Fruit fly (Drosophila melanogaster) whole organism, wandering third instar larva: ENCODE data around the gene CG13760.
A peak's percentile ranks its signal among the peaks of the same experiment; 100 is the strongest.

Experiments
- Abd-B ChIP-seq: fragments of >200 bp; optimal IDR thresholded peaks from 2 replicates; lab custom pipeline; 2017; ENCODE audit warnings: missing biosample characterization, missing genetic modification characterization
- CG32264 ChIP-seq: fragments of 200-800 bp; sonication (Bioruptor generic); optimal IDR thresholded peaks from 2 replicates; lab custom pipeline; 2016; ENCODE audit warnings: missing biosample characterization, missing genetic modification characterization
- CG9705 ChIP-seq: fragments of 200-800 bp; sonication (Bioruptor generic); optimal IDR thresholded peaks from 2 replicates; lab custom pipeline; 2018; ENCODE audit warnings: missing biosample characterization, mild to moderate bottlenecking, missing genetic modification characterization
- CrebA ChIP-seq: fragments of 200-800 bp; sonication (Bioruptor generic); optimal IDR thresholded peaks from 2 replicates; lab custom pipeline; 2016; ENCODE audit warnings: missing biosample characterization, mild to moderate bottlenecking, missing genetic modification characterization, borderline replicate concordance
- Dfd ChIP-seq: fragments of >200 bp; optimal IDR thresholded peaks from 2 replicates; lab custom pipeline; 2017; ENCODE audit warnings: missing biosample characterization, missing genetic modification characterization
- Dif ChIP-seq: fragments of 200-275, 200-300 bp; sonication (Bioruptor generic); optimal IDR thresholded peaks from 2 replicates; lab custom pipeline; 2018; ENCODE audit warnings: missing biosample characterization, missing genetic modification characterization; ENCODE audit not compliant: partially characterized antibody
- GATAd ChIP-seq: sonication (Bioruptor generic); optimal IDR thresholded peaks from 2 replicates; lab custom pipeline; 2016; ENCODE audit warnings: missing biosample characterization, missing genetic modification characterization
- HLH106 ChIP-seq: fragments of 200-800 bp; optimal IDR thresholded peaks from 3 replicates; lab custom pipeline; 2019; ENCODE audit warnings: missing biosample characterization, mild to moderate bottlenecking, missing genetic modification characterization, moderate library complexity
- Hnf4 ChIP-seq: fragments of 200-800 bp; sonication (Bioruptor generic); optimal IDR thresholded peaks from 2 replicates; lab custom pipeline; 2016; ENCODE audit warnings: missing biosample characterization, mild to moderate bottlenecking, missing genetic modification characterization
- Hr78 ChIP-seq: fragments of >200 bp; optimal IDR thresholded peaks from 2 replicates; lab custom pipeline; 2017; ENCODE audit warnings: missing biosample characterization, missing genetic modification characterization
- Hr83 ChIP-seq: fragments of 200-300 bp; sonication (Bioruptor generic); optimal IDR thresholded peaks from 2 replicates; lab custom pipeline; 2016; ENCODE audit warnings: missing biosample characterization, mild to moderate bottlenecking, missing genetic modification characterization, moderate library complexity; ENCODE audit not compliant: poor library complexity, severe bottlenecking
- Jra ChIP-seq: sonication (Bioruptor generic); optimal IDR thresholded peaks from 2 replicates; lab custom pipeline; 2016; ENCODE audit warnings: missing biosample characterization, missing genetic modification characterization
- Mio ChIP-seq: sonication (Bioruptor generic); optimal IDR thresholded peaks from 2 replicates; lab custom pipeline; 2016; ENCODE audit warnings: missing biosample characterization, missing genetic modification characterization
- Myc ChIP-seq: fragments of >200 bp; optimal IDR thresholded peaks from 2 replicates; lab custom pipeline; 2017
- N ChIP-seq: fragments of >200 bp; optimal IDR thresholded peaks from 2 replicates; lab custom pipeline; 2018; ENCODE audit warnings: missing biosample characterization, missing external identifiers, missing genetic modification characterization
- OdsH ChIP-seq: fragments of 200-800 bp; sonication (Bioruptor generic); optimal IDR thresholded peaks from 2 replicates; lab custom pipeline; 2016; ENCODE audit warnings: missing biosample characterization, mild to moderate bottlenecking, missing genetic modification characterization
- Rel ChIP-seq, 2 experiments: fragments of 200-800 bp; sonication (Bioruptor generic) in 1 of 2; optimal IDR thresholded peaks; 2 replicates in 1 of 2; 3 replicates in 1 of 2; lab custom pipeline; 2016 to 2019; ENCODE audit warnings: mild to moderate bottlenecking in 2 of 2, missing biosample characterization in 2 of 2, missing genetic modification characterization in 2 of 2, moderate library complexity in 1 of 2
- Sp1 ChIP-seq: fragments of 200-800 bp; sonication (Bioruptor generic); optimal IDR thresholded peaks from 3 replicates; lab custom pipeline; 2019; ENCODE audit warnings: missing biosample characterization, mild to moderate bottlenecking, missing genetic modification characterization, moderate library complexity
- Vsx2 ChIP-seq: fragments of 200-300, 225-300 bp; sonication (Bioruptor generic); optimal IDR thresholded peaks from 2 replicates; lab custom pipeline; 2018; ENCODE audit warnings: missing biosample characterization, missing genetic modification characterization; ENCODE audit not compliant: partially characterized antibody
- br ChIP-seq: fragments of 200-800 bp; sonication (Bioruptor generic); optimal IDR thresholded peaks from 2 replicates; lab custom pipeline; 2016; ENCODE audit warnings: missing biosample characterization, missing genetic modification characterization
- brk ChIP-seq: fragments of 200-800 bp; sonication (Bioruptor generic); optimal IDR thresholded peaks from 2 replicates; lab custom pipeline; 2016; ENCODE audit warnings: missing biosample characterization, mild to moderate bottlenecking, missing genetic modification characterization
- dl ChIP-seq, 2 experiments: fragments of 175-275, 200-275 bp in 1 of 2; fragments of 200-275 bp in 1 of 2; sonication (Bioruptor generic); optimal IDR thresholded peaks; lab custom pipeline; 2018; ENCODE audit warnings: mild to moderate bottlenecking in 2 of 2, missing biosample characterization in 2 of 2, missing genetic modification characterization in 2 of 2, moderate library complexity in 2 of 2; ENCODE audit not compliant: partially characterized antibody in 2 of 2, insufficient read depth in 1 of 2
- dmrt93B ChIP-seq: fragments of 200-800 bp; sonication (Bioruptor generic); optimal IDR thresholded peaks from 2 replicates; lab custom pipeline; 2018; ENCODE audit warnings: missing biosample characterization, mild to moderate bottlenecking, missing genetic modification characterization
- dsf ChIP-seq: sonication (Bioruptor generic); optimal IDR thresholded peaks from 2 replicates; lab custom pipeline; 2016; ENCODE audit warnings: missing biosample characterization, missing genetic modification characterization, borderline replicate concordance
- ey ChIP-seq: fragments of 200-800 bp; sonication (Bioruptor generic); optimal IDR thresholded peaks from 2 replicates; lab custom pipeline; 2016; ENCODE audit warnings: missing biosample characterization, missing genetic modification characterization
- foxo ChIP-seq, 2 experiments: fragments of 200-800 bp; sonication (Bioruptor generic); optimal IDR thresholded peaks; 2 replicates in 1 of 2; 3 replicates in 1 of 2; lab custom pipeline; 2016 to 2017; ENCODE audit warnings: missing biosample characterization in 2 of 2, missing genetic modification characterization in 2 of 2
- fru ChIP-seq: fragments of 200-800 bp; sonication (Bioruptor generic); optimal IDR thresholded peaks from 3 replicates; lab custom pipeline; 2016; ENCODE audit warnings: missing biosample characterization, mild to moderate bottlenecking, missing genetic modification characterization
- h ChIP-seq: fragments of 200-800 bp; sonication (Bioruptor generic); optimal IDR thresholded peaks from 3 replicates; lab custom pipeline; 2016; ENCODE audit warnings: missing biosample characterization, mild to moderate bottlenecking, missing genetic modification characterization
- jim ChIP-seq: fragments of 175-275, 200-325 bp; sonication (Bioruptor generic); optimal IDR thresholded peaks from 2 replicates; lab custom pipeline; 2016; ENCODE audit warnings: missing biosample characterization, mild to moderate bottlenecking, missing genetic modification characterization
- lola ChIP-seq: fragments of >200 bp; optimal IDR thresholded peaks from 2 replicates; lab custom pipeline; 2017; ENCODE audit warnings: missing biosample characterization, missing genetic modification characterization
- pan ChIP-seq: fragments of >200 bp; optimal IDR thresholded peaks from 2 replicates; lab custom pipeline; 2017
- psq ChIP-seq: fragments of 200-800 bp; sonication (Bioruptor generic); optimal IDR thresholded peaks from 3 replicates; lab custom pipeline; 2017; ENCODE audit warnings: missing biosample characterization, mild to moderate bottlenecking, missing genetic modification characterization, moderate library complexity
- rgr ChIP-seq: fragments of 200-800 bp; sonication (Bioruptor generic); optimal IDR thresholded peaks from 3 replicates; lab custom pipeline; 2016; ENCODE audit warnings: missing biosample characterization, mild to moderate bottlenecking, missing genetic modification characterization
- sage ChIP-seq: fragments of 200-800 bp; sonication (Bioruptor generic); optimal IDR thresholded peaks from 2 replicates; lab custom pipeline; 2016; ENCODE audit warnings: missing biosample characterization, mild to moderate bottlenecking, missing genetic modification characterization
- sv ChIP-seq: fragments of 200-800 bp; sonication (Bioruptor generic); optimal IDR thresholded peaks from 3 replicates; lab custom pipeline; 2016; ENCODE audit warnings: missing biosample characterization, missing genetic modification characterization
- tai ChIP-seq: sonication (Bioruptor generic); optimal IDR thresholded peaks from 2 replicates; lab custom pipeline; 2016; ENCODE audit warnings: missing biosample characterization, missing genetic modification characterization
- usp ChIP-seq: fragments of >200 bp; optimal IDR thresholded peaks from 2 replicates; lab custom pipeline; 2017; ENCODE audit warnings: missing biosample characterization, missing genetic modification characterization
- woc ChIP-seq: sonication (Bioruptor generic); optimal IDR thresholded peaks from 2 replicates; lab custom pipeline; 2016; ENCODE audit warnings: missing biosample characterization, mild to moderate bottlenecking, missing genetic modification characterization

Gene CG13760

DNA sequence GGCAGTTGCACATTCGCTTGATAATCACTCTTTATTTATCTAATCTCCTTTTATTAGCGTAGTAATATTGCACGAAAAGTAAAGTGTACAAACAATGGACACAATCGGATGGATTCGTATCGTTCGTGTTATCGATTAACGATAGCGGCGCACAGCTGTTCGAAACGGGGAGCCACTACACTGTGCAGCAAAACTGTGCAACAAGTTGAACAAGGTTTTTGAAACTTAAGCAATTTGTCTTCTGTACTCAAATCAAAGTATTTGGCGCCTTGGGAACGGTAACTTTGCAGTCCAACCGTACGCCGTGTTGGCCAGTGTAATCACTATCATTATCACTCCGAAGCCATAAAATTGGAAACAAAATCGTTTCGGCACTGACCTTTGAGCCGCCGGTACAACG lies 34.2 kb upstream of the CG13760 start, which contains the start of the genes Tsp3A and Seipin:
Gene Tsp3A (minus strand): TSS at position 88 of the 400 bp plus-strand sequence.
Gene Seipin (plus strand): TSS at position 149 of the 400 bp plus-strand sequence.
- no peak for TF ChIP-seq dl (GFP tag; optimal IDR thresholded peaks at IDR 0.05; lab: Kevin White, UChicago; ENCODE audit: insufficient read depth in 1 of 2, partially characterized antibody in 2 of 2)
- TF ChIP-seq sage (GFP tag; lab: Kevin White, UChicago): no peak
- TF ChIP-seq Myc: no peak
- TF ChIP-seq CG32264: peak; percentile 62
- TF ChIP-seq foxo (GFP tag; optimal IDR thresholded peaks at IDR 0.05; lab: Kevin White, UChicago): peak; percentile 65 to 90
- TF ChIP-seq lola (GFP tag; lab: Kevin White, UChicago): no peak
- TF ChIP-seq tai (GFP tag; lab: Kevin White, UChicago): no peak
- no peak for TF ChIP-seq dmrt93B (GFP tag; lab: Kevin White, UChicago)
- TF ChIP-seq GATAd (GFP tag; lab: Kevin White, UChicago): no peak
- TF ChIP-seq Mio (GFP tag; lab: Kevin White, UChicago): peak; percentile 70
- TF ChIP-seq fru (GFP tag; lab: Kevin White, UChicago): peak; percentile 89
- no peak for TF ChIP-seq dsf (GFP tag; lab: Kevin White, UChicago)
- TF ChIP-seq Rel (GFP tag; optimal IDR thresholded peaks at IDR 0.05; lab: Kevin White, UChicago): peak; percentile 54
- TF ChIP-seq Rel (tag; optimal IDR thresholded peaks at IDR 0.05; lab: Kevin White, UChicago): peak; percentile 96
- no peak for TF ChIP-seq CrebA (GFP tag; lab: Kevin White, UChicago)
- TF ChIP-seq pan (lab: Kevin White, UChicago): no peak
- TF ChIP-seq brk (GFP tag; lab: Kevin White, UChicago): no peak
- TF ChIP-seq Abd-B (GFP tag; lab: Kevin White, UChicago): no peak
- peak; percentile 84 for TF ChIP-seq OdsH (GFP tag; lab: Kevin White, UChicago)
- TF ChIP-seq jim (GFP tag; lab: Kevin White, UChicago): no peak
- TF ChIP-seq ey: peak; percentile 86
- no peak for TF ChIP-seq Vsx2 (GFP tag; lab: Kevin White, UChicago)
- no peak for TF ChIP-seq Dif (GFP tag; lab: Kevin White, UChicago)
- TF ChIP-seq CG9705: peak; percentile 45
- no peak for TF ChIP-seq woc
- peak; percentile 77 for TF ChIP-seq psq (GFP tag; lab: Kevin White, UChicago)
- TF ChIP-seq Jra: no peak
- TF ChIP-seq Hr78 (GFP tag; lab: Kevin White, UChicago): no peak
- TF ChIP-seq N (GFP tag; lab: Kevin White, UChicago): no peak
- peak; percentile 81 for TF ChIP-seq Sp1 (GFP tag; lab: Kevin White, UChicago)
- peak; percentile 90 for TF ChIP-seq rgr (GFP tag; lab: Kevin White, UChicago)
- no peak for TF ChIP-seq usp (GFP tag; lab: Kevin White, UChicago)
- TF ChIP-seq sv (GFP tag; lab: Kevin White, UChicago): peak; percentile 62
- TF ChIP-seq h (GFP tag; lab: Kevin White, UChicago): peak; percentile 90
- TF ChIP-seq Hr83 (GFP tag; lab: Kevin White, UChicago): peak; percentile 52
- TF ChIP-seq Hnf4 (GFP tag; lab: Kevin White, UChicago): no peak
- peak; percentile 82 for TF ChIP-seq HLH106 (tag; lab: Kevin White, UChicago)
- peak; percentile 85 for TF ChIP-seq br (GFP tag; lab: Kevin White, UChicago)
- TF ChIP-seq Dfd (GFP tag; lab: Kevin White, UChicago): no peak

DNA sequence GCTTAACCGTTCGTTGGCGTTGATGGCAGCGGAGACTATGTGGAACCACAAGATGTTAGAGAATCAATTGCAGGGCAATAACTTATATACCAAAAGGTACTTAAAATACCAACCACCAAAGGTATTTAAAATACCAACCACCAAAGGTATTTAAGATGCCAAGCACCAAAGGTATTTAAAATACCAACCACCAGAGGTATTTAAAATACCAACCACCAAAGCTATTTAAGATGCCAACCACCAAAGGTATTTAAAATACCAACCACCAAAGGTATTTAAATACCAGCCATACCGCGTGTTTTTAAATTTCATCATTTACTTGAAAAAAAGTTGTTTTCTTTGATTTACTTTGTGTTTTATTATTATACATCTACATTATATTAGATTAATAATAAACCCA lies 31.9 kb upstream of the CG13760 start:
- TF ChIP-seq Myc (no peak), Vsx2 (GFP tag; lab: Kevin White, UChicago) (no peak), CG32264 (no peak), rgr (GFP tag; lab: Kevin White, UChicago) (no peak), Dif (GFP tag; lab: Kevin White, UChicago) (no peak), tai (GFP tag; lab: Kevin White, UChicago) (no peak), dl (GFP tag; optimal IDR thresholded peaks at IDR 0.05; lab: Kevin White, UChicago; ENCODE audit: insufficient read depth in 1 of 2, partially characterized antibody in 2 of 2) (no peak), Sp1 (GFP tag; lab: Kevin White, UChicago) (no peak), psq (GFP tag; lab: Kevin White, UChicago) (no peak), Hnf4 (GFP tag; lab: Kevin White, UChicago) (no peak), sage (GFP tag; lab: Kevin White, UChicago) (no peak)
